Fruit fly (Drosophila melanogaster): ENCODE results near the gene RasGAP1.

Gene RasGAP1

dm6 chr3L:9898355-9898754 lies 43.3 kb upstream of the RasGAP1 start, which contains the start of the genes CG6707 and CG46387 (continued):
- 0 out of 3 replicates have a peak, but pooled peaks have one; percentile 35 for TF ChIP-seq CG2199 (GFP tag; IDR thresholded peaks at IDR 0.05)
- TF ChIP-seq CG34376 (GFP tag; optimal IDR thresholded peaks at IDR 0.05) = no peak
- TF ChIP-seq MTF-1 (GFP tag; optimal IDR thresholded peaks at IDR 0.05; ENCODE audit: borderline replicate concordance) = no peak
- TF ChIP-seq CG14014 (GFP tag; IDR thresholded peaks at IDR 0.05) = no peak
- no peak for TF ChIP-seq Hr3 (GFP tag; optimal IDR thresholded peaks at IDR 0.05)
- TF ChIP-seq CG6791 (GFP tag; IDR thresholded peaks at IDR 0.05; ENCODE audit: partially characterized antibody) = 0 out of 3 replicates have a peak, but pooled peaks have one; percentile 52
- no peak for TF ChIP-seq tio (GFP tag; optimal IDR thresholded peaks at IDR 0.05)
- TF ChIP-seq gfzf (GFP tag; optimal IDR thresholded peaks at IDR 0.05) = peak; percentile 68
- TF ChIP-seq CG34224 (GFP tag; IDR thresholded peaks at IDR 0.05; ENCODE audit: partially characterized antibody) = no peak
- TF ChIP-seq CG10147 (GFP tag; optimal IDR thresholded peaks at IDR 0.05) = no peak
- no peak for TF ChIP-seq CG12071 (GFP tag; optimal IDR thresholded peaks at IDR 0.05)
- no peak for TF ChIP-seq CG8359 (GFP tag; optimal IDR thresholded peaks at IDR 0.05; ENCODE audit: borderline replicate concordance)
- no peak for TF ChIP-seq B-H1 (GFP tag; IDR thresholded peaks at IDR 0.05)
- TF ChIP-seq Optix (GFP tag; IDR thresholded peaks at IDR 0.05) = no peak
- peak; percentile 55 for TF ChIP-seq CG2120 (GFP tag; optimal IDR thresholded peaks at IDR 0.05)
- TF ChIP-seq CG8290 (GFP tag; optimal IDR thresholded peaks at IDR 0.05) = no peak
- peak in 1 of 2 experiments; percentile 65 for TF ChIP-seq CG8290 (tag; optimal IDR thresholded peaks at IDR 0.05)
- peak; percentile 79 for TF ChIP-seq MBD-R2 (GFP tag; IDR thresholded peaks at IDR 0.05)
- no peak for TF ChIP-seq Max (GFP tag; optimal IDR thresholded peaks at IDR 0.05)
- no peak for TF ChIP-seq ftz-f1 (GFP tag; optimal IDR thresholded peaks at IDR 0.05)
- TF ChIP-seq ro (GFP tag; IDR thresholded peaks at IDR 0.05) = no peak
- TF ChIP-seq lola (GFP tag; optimal IDR thresholded peaks at IDR 0.05) = no peak
- TF ChIP-seq H2.0 (GFP tag; IDR thresholded peaks at IDR 0.05) = no peak
- TF ChIP-seq ATbp (GFP tag; optimal IDR thresholded peaks at IDR 0.05) = no peak
- no peak for TF ChIP-seq Kr (GFP tag; optimal IDR thresholded peaks at IDR 0.05)
- TF ChIP-seq emc (GFP tag; optimal IDR thresholded peaks at IDR 0.05) = no peak
- TF ChIP-seq CG12155 (GFP tag; optimal IDR thresholded peaks at IDR 0.05) = peak; percentile 10
- TF ChIP-seq Trl (optimal IDR thresholded peaks at IDR 0.05) = no peak
- peak; percentile 16 for TF ChIP-seq Trl (GFP tag; optimal IDR thresholded peaks at IDR 0.05)
- no peak for TF ChIP-seq pan (optimal IDR thresholded peaks at IDR 0.05)
- TF ChIP-seq pan (GFP tag; optimal IDR thresholded peaks at IDR 0.05 in 1 of 2, IDR thresholded peaks at IDR 0.05 in 1 of 2) = no peak
- peak; percentile 54 for TF ChIP-seq knrl (GFP tag; IDR thresholded peaks at IDR 0.05; ENCODE audit: partially characterized antibody)
- no peak for TF ChIP-seq abd-A (tag; optimal IDR thresholded peaks at IDR 0.05)
- TF ChIP-seq Ptx1 (GFP tag; IDR thresholded peaks at IDR 0.05) = peak; percentile 35; the same call in 1 of the 2 replicates
- TF ChIP-seq Lim3 (GFP tag; IDR thresholded peaks at IDR 0.05) = no peak
- TF ChIP-seq gcm (GFP tag; optimal IDR thresholded peaks at IDR 0.05) = no peak
- peak; percentile 73 for TF ChIP-seq CG9932 (GFP tag; IDR thresholded peaks at IDR 0.05)
- no peak for TF ChIP-seq fd102C (GFP tag; optimal IDR thresholded peaks at IDR 0.05)
- no peak for TF ChIP-seq fd96Cb (tag; optimal IDR thresholded peaks at IDR 0.05)
- TF ChIP-seq al (GFP tag; IDR thresholded peaks at IDR 0.05) = no peak
- peak in 1 of 2 experiments; percentile 16 for TF ChIP-seq Pdp1 (GFP tag; optimal IDR thresholded peaks at IDR 0.05)
- no peak for TF ChIP-seq HLH4C (GFP tag; IDR thresholded peaks at IDR 0.05; ENCODE audit: partially characterized antibody)
- peak; percentile 38; the same call in 1 of the 2 replicates for TF ChIP-seq sob (GFP tag; IDR thresholded peaks at IDR 0.05)
- TF ChIP-seq hth (optimal IDR thresholded peaks at IDR 0.05) = no peak
- 0 out of 2 replicates have a peak, but pooled peaks have one; percentile 12 for TF ChIP-seq E2f1 (GFP tag; IDR thresholded peaks at IDR 0.05)
- TF ChIP-seq insv (GFP tag; optimal IDR thresholded peaks at IDR 0.05) = no peak
- no peak for TF ChIP-seq CG3407 (GFP tag; optimal IDR thresholded peaks at IDR 0.05)
- TF ChIP-seq CG15514 (GFP tag; optimal IDR thresholded peaks at IDR 0.05) = peak; percentile 99
- no peak for TF ChIP-seq CG8478 (optimal IDR thresholded peaks at IDR 0.05)
- TF ChIP-seq CG10543 (GFP tag; optimal IDR thresholded peaks at IDR 0.05) = peak; percentile 26
- TF ChIP-seq Side (GFP tag; optimal IDR thresholded peaks at IDR 0.05) = no peak
- no peak for TF ChIP-seq Taf1 (GFP tag; IDR thresholded peaks at IDR 0.05)

Measured in whole organism, embryonic.